Worm (Caenorhabditis elegans) whole organism, L1 larva: Measurements from ENCODE around the gene mex-6.

ENCODE experiments used
- C16A3.4 ChIP-seq: fragments of 150-350 bp; optimal IDR thresholded peaks from 2 replicates; lab custom pipeline; 2014; ENCODE audit warnings: missing biosample characterization, missing genetic modification characterization
- Y116A8C.19 ChIP-seq: sonication (generic microtip); optimal IDR thresholded peaks from 2 replicates; lab custom pipeline; 2016; ENCODE audit warnings: missing compliant biosample characterization, missing genetic modification characterization, borderline replicate concordance
- aha-1 ChIP-seq: fragments of 150-350 bp; optimal IDR thresholded peaks from 2 replicates; lab custom pipeline; 2014; ENCODE audit warnings: missing biosample characterization, missing genetic modification characterization
- aly-2 ChIP-seq: fragments of 150-350 bp; optimal IDR thresholded peaks from 2 replicates; lab custom pipeline; 2014; ENCODE audit warnings: missing biosample characterization, missing genetic modification characterization
- blmp-1 ChIP-seq: fragments of 150-350 bp; optimal IDR thresholded peaks from 2 replicates; lab custom pipeline; 2014; ENCODE audit warnings: missing biosample characterization, missing genetic modification characterization
- ceh-63 ChIP-seq: fragments of 200-800 bp; sonication (Bioruptor generic); optimal IDR thresholded peaks from 2 replicates; lab custom pipeline; 2018; ENCODE audit warnings: mild to moderate bottlenecking, missing genetic modification characterization, missing compliant biosample characterization
- ceh-8 ChIP-seq: fragments of 200-800 bp; sonication (Bioruptor generic); optimal IDR thresholded peaks from 2 replicates; lab custom pipeline; 2018; ENCODE audit warnings: mild to moderate bottlenecking, missing genetic modification characterization, moderate library complexity, missing compliant biosample characterization
- ceh-88 ChIP-seq: fragments of 200-800 bp; sonication (Bioruptor generic); IDR thresholded peaks from 2 replicates; pipeline ENCODE4 v1.3.6; 2022; ENCODE audit warnings: missing genetic modification characterization, missing compliant biosample characterization
- ceh-90 ChIP-seq: sonication (generic microtip); optimal IDR thresholded peaks from 2 replicates; lab custom pipeline; 2016; ENCODE audit warnings: missing genetic modification characterization, missing compliant biosample characterization
- dsc-1 ChIP-seq: sonication (generic microtip); optimal IDR thresholded peaks from 2 replicates; lab custom pipeline; 2016; ENCODE audit warnings: mild to moderate bottlenecking, missing genetic modification characterization, missing compliant biosample characterization
- efl-1 ChIP-seq, 4 experiments: fragments of 150-350 bp; optimal IDR thresholded peaks in 3 of 4; peaks in 1 of 4; 1 replicate in 1 of 4; 2 replicates in 3 of 4; lab custom pipeline; 2014; ENCODE audit warnings: missing biosample characterization in 2 of 4, missing genetic modification characterization in 2 of 4, missing genetic modification reagents in 2 of 4
- efl-3 ChIP-seq: fragments of 200-800 bp; sonication (Bioruptor generic); optimal IDR thresholded peaks from 2 replicates; lab custom pipeline; 2018; ENCODE audit warnings: mild to moderate bottlenecking, missing genetic modification characterization, missing compliant biosample characterization
- egl-13 ChIP-seq: sonication (generic microtip); optimal IDR thresholded peaks from 2 replicates; lab custom pipeline; 2016; ENCODE audit warnings: missing genotype, missing genetic modification reagents, missing genetic modification characterization, missing compliant biosample characterization
- elt-3 ChIP-seq, 6 experiments: fragments of 150-350 bp in 1 of 6; sonication (generic microtip); optimal IDR thresholded peaks; 2 replicates each; lab custom pipeline; 2017 to 2018; ENCODE audit warnings: missing biosample characterization in 6 of 6, missing genetic modification characterization in 6 of 6, inconsistent platforms in 1 of 6
- fkh-4 ChIP-seq: sonication (generic microtip); optimal IDR thresholded peaks from 2 replicates; lab custom pipeline; 2016; ENCODE audit warnings: missing compliant biosample characterization, missing genetic modification characterization, borderline replicate concordance
- fos-1 ChIP-seq: fragments of 150-350 bp; optimal IDR thresholded peaks from 2 replicates; lab custom pipeline; 2014; ENCODE audit warnings: missing biosample characterization, missing genetic modification characterization
- grh-1 ChIP-seq: fragments of 200-800 bp; sonication (Bioruptor generic); IDR thresholded peaks from 2 replicates; pipeline ENCODE4 v1.3.6; 2022; ENCODE audit warnings: missing genetic modification reagents, missing genetic modification characterization, missing compliant biosample characterization
- hlh-17 ChIP-seq: fragments of 200-800 bp; sonication (Bioruptor generic); optimal IDR thresholded peaks from 2 replicates; lab custom pipeline; 2018; ENCODE audit warnings: missing genetic modification characterization, mild to moderate bottlenecking, missing compliant biosample characterization, moderate library complexity, borderline replicate concordance
- hlh-4 ChIP-seq: sonication (generic microtip); optimal IDR thresholded peaks from 2 replicates; lab custom pipeline; 2016; ENCODE audit warnings: mild to moderate bottlenecking, missing genetic modification characterization, missing compliant biosample characterization
- jun-1 ChIP-seq: fragments of 150-350 bp; optimal IDR thresholded peaks from 2 replicates; lab custom pipeline; 2014; ENCODE audit warnings: missing biosample characterization, missing genetic modification reagents, missing genetic modification characterization
- lin-14 ChIP-seq: fragments of 200-800 bp; sonication (Bioruptor generic); optimal IDR thresholded peaks from 2 replicates; lab custom pipeline; 2018; ENCODE audit warnings: mild to moderate bottlenecking, missing genetic modification characterization, moderate library complexity, missing compliant biosample characterization
- lin-35 ChIP-seq, 2 experiments: fragments of 150-350 bp; optimal IDR thresholded peaks; 2 replicates each; lab custom pipeline; 2014; ENCODE audit warnings: missing biosample characterization in 2 of 2, missing genetic modification characterization in 2 of 2, missing genetic modification reagents in 2 of 2
- lir-3 ChIP-seq: sonication (generic microtip); optimal IDR thresholded peaks from 2 replicates; lab custom pipeline; 2016; ENCODE audit warnings: mild to moderate bottlenecking, missing genetic modification characterization, moderate library complexity, missing compliant biosample characterization; ENCODE audit not compliant: poor library complexity
- mdl-1 ChIP-seq, 2 experiments: fragments of 150-350 bp; optimal IDR thresholded peaks; 2 replicates each; lab custom pipeline; 2014 to 2017; ENCODE audit warnings: missing biosample characterization in 2 of 2, missing genetic modification characterization in 2 of 2, inconsistent platforms in 1 of 2
- mep-1 ChIP-seq: fragments of 150-350 bp; optimal IDR thresholded peaks from 2 replicates; lab custom pipeline; 2014; ENCODE audit warnings: missing biosample characterization, missing genetic modification characterization
- nhr-12 ChIP-seq: sonication (generic microtip); optimal IDR thresholded peaks from 2 replicates; lab custom pipeline; 2017; ENCODE audit warnings: missing biosample characterization, missing genetic modification characterization
- nhr-19 ChIP-seq: fragments of 200-800 bp; sonication (Bioruptor generic); conservative IDR thresholded peaks from 2 replicates; pipeline ENCODE4 v1.3.6; 2022; ENCODE audit warnings: missing genetic modification characterization, missing compliant biosample characterization
- nhr-20 ChIP-seq: sonication (generic microtip); optimal IDR thresholded peaks from 2 replicates; lab custom pipeline; 2016; ENCODE audit warnings: mild to moderate bottlenecking, missing genetic modification characterization, missing compliant biosample characterization
- nhr-47 ChIP-seq: sonication (generic microtip); optimal IDR thresholded peaks from 2 replicates; lab custom pipeline; 2016; ENCODE audit warnings: mild to moderate bottlenecking, missing genetic modification characterization, moderate library complexity, missing compliant biosample characterization
- nhr-76 ChIP-seq: sonication (generic microtip); optimal IDR thresholded peaks from 2 replicates; lab custom pipeline; 2017; ENCODE audit warnings: missing biosample characterization, missing genetic modification characterization
- nhr-77 ChIP-seq: fragments of 150-350 bp; optimal IDR thresholded peaks from 2 replicates; lab custom pipeline; 2014; ENCODE audit warnings: missing biosample characterization, missing genetic modification characterization
- nhr-85 ChIP-seq: sonication (generic microtip); peaks from one replicate; lab custom pipeline; 2016; ENCODE audit warnings: missing genetic modification characterization, inconsistent platforms, missing compliant biosample characterization
- pag-3 ChIP-seq: sonication (generic microtip); optimal IDR thresholded peaks from 2 replicates; lab custom pipeline; 2017; ENCODE audit warnings: missing genetic modification characterization, mild to moderate bottlenecking, missing compliant biosample characterization, antibody characterized with exemption, borderline replicate concordance; ENCODE audit not compliant: insufficient read depth
- snpc-4 ChIP-seq: fragments of 150-350 bp; optimal IDR thresholded peaks from 2 replicates; lab custom pipeline; 2014; ENCODE audit warnings: missing biosample characterization, missing genetic modification characterization
- snu-23 ChIP-seq: sonication (generic microtip); optimal IDR thresholded peaks from 2 replicates; lab custom pipeline; 2016; ENCODE audit warnings: missing genetic modification characterization, missing compliant biosample characterization
- sptf-1 ChIP-seq: fragments of 150-350 bp; optimal IDR thresholded peaks from 2 replicates; lab custom pipeline; 2014; ENCODE audit warnings: missing biosample characterization, missing genetic modification characterization
- sup-37 ChIP-seq: fragments of 200-800 bp; sonication (Bioruptor generic); optimal IDR thresholded peaks from 2 replicates; lab custom pipeline; 2018; ENCODE audit warnings: mild to moderate bottlenecking, missing genetic modification characterization, missing compliant biosample characterization
- unc-130 ChIP-seq: fragments of 150-350 bp; optimal IDR thresholded peaks from 2 replicates; lab custom pipeline; 2017; ENCODE audit warnings: missing biosample characterization, missing genetic modification characterization, inconsistent platforms
- unc-86 ChIP-seq: sonication (generic microtip); optimal IDR thresholded peaks from 2 replicates; lab custom pipeline; 2016; ENCODE audit warnings: missing genetic modification characterization, missing compliant biosample characterization
- vab-15 ChIP-seq: sonication (generic microtip); optimal IDR thresholded peaks from 2 replicates; lab custom pipeline; 2017; ENCODE audit warnings: missing genotype, mild to moderate bottlenecking, missing genetic modification characterization, missing compliant biosample characterization
- ztf-11 ChIP-seq, 2 experiments: sonication (generic microtip); optimal IDR thresholded peaks; 2 replicates each; lab custom pipeline; 2016 to 2017; ENCODE audit warnings: missing genetic modification characterization in 2 of 2, missing biosample characterization in 1 of 2, missing compliant biosample characterization in 1 of 2
- ztf-4 ChIP-seq: fragments of 150-350 bp; optimal IDR thresholded peaks from 2 replicates; lab custom pipeline; 2014; ENCODE audit warnings: missing biosample characterization, missing genetic modification characterization

The mex-6 gene

ce11 chrII:9553179-9553578 is 29.2 kb downstream of the mex-6 start, which contains the start of gene F35H8.1:
Gene F35H8.1 (minus strand): TSS chrII:9553279.
- no peak for TF ChIP-seq nhr-76 (tag; lab: Kevin White, UChicago)
- TF ChIP-seq unc-86 (tag; lab: Kevin White, UChicago) = no peak
- TF ChIP-seq sup-37 = no peak
- TF ChIP-seq ztf-4 = no peak
- TF ChIP-seq fos-1 = no peak
- no peak for TF ChIP-seq fkh-4
- TF ChIP-seq nhr-20 (tag; lab: Kevin White, UChicago) = no peak
- no peak for TF ChIP-seq nhr-12
- no peak for TF ChIP-seq hlh-4 (tag; lab: Kevin White, UChicago)
- TF ChIP-seq grh-1 (GFP tag; lab: Robert Waterston, UW) = no peak
- no peak for TF ChIP-seq nhr-19 (GFP tag; lab: Robert Waterston, UW)
- no peak for TF ChIP-seq mdl-1 (tag; optimal IDR thresholded peaks at IDR 0.05; lab: Kevin White, UChicago)
- no peak for TF ChIP-seq snu-23 (GFP tag; lab: Kevin White, UChicago)
- no peak for TF ChIP-seq C16A3.4 (tag; lab: Kevin White, UChicago)
- no peak for TF ChIP-seq vab-15

- no peak for TF ChIP-seq ztf-4
- peak in 1 of 2 experiments; percentile 25 for TF ChIP-seq lin-35 (GFP tag; optimal IDR thresholded peaks at IDR 0.05; lab: Kevin White, UChicago)
- TF ChIP-seq snu-23 (GFP tag; lab: Kevin White, UChicago) = no peak
- peak; percentile 49 for TF ChIP-seq unc-130
- TF ChIP-seq sptf-1 (tag; lab: Kevin White, UChicago) = no peak
- peak; percentile 79 for TF ChIP-seq blmp-1 (tag; lab: Kevin White, UChicago)
- TF ChIP-seq hlh-4 (tag; lab: Kevin White, UChicago) = no peak
- TF ChIP-seq efl-1 (optimal IDR thresholded peaks at IDR 0.05; lab: Kevin White, UChicago) = no peak
- no peak for TF ChIP-seq efl-1 (GFP tag; optimal IDR thresholded peaks at IDR 0.05 in 1 of 2; lab: Kevin White, UChicago)
- no peak for TF ChIP-seq hlh-17 (GFP tag; lab: Kevin White, UChicago)
- no peak for TF ChIP-seq mep-1
- peak; percentile 45 for TF ChIP-seq lin-14 (GFP tag; lab: Kevin White, UChicago)
- TF ChIP-seq snpc-4 = no peak
- peak in 1 of 6 experiments; percentile 29 for TF ChIP-seq elt-3 (tag; optimal IDR thresholded peaks at IDR 0.05; lab: Kevin White, UChicago)
- peak; percentile 9 for TF ChIP-seq nhr-20 (tag; lab: Kevin White, UChicago)
- TF ChIP-seq nhr-47 (tag; lab: Kevin White, UChicago) = no peak
- TF ChIP-seq pag-3 (tag; lab: Kevin White, UChicago) = no peak
- TF ChIP-seq nhr-85 (tag; lab: Kevin White, UChicago) = peak; percentile 77
- no peak for TF ChIP-seq ceh-63
- no peak for TF ChIP-seq aha-1 (tag; lab: Kevin White, UChicago)
- no peak for TF ChIP-seq ztf-11 (tag; optimal IDR thresholded peaks at IDR 0.05; lab: Kevin White, UChicago)
- TF ChIP-seq grh-1 (GFP tag; lab: Robert Waterston, UW) = peak; percentile 43; the same call in 1 of the 2 replicates
- no peak for TF ChIP-seq Y116A8C.19 (tag; lab: Kevin White, UChicago)
- no peak for TF ChIP-seq efl-3 (GFP tag; lab: Kevin White, UChicago)
- no peak for TF ChIP-seq nhr-77 (tag; lab: Kevin White, UChicago)
- TF ChIP-seq ceh-8 (GFP tag; lab: Kevin White, UChicago) = no peak
- no peak for TF ChIP-seq aly-2 (tag; lab: Kevin White, UChicago)
- TF ChIP-seq lir-3 (tag; lab: Kevin White, UChicago) = no peak
These were observed 31.1 kb downstream of the mex-6 start, which contains the start of gene F35H8.2 for ce11 chrII:9554925-9555553. Gene F35H8.2 (plus strand): TSS chrII:9555503.

- TF ChIP-seq dsc-1 (tag; lab: Kevin White, UChicago) = no peak
- no peak for TF ChIP-seq ceh-88
- no peak for TF ChIP-seq snpc-4
- TF ChIP-seq unc-86 (tag; lab: Kevin White, UChicago) = no peak
- TF ChIP-seq ceh-90 = no peak
- TF ChIP-seq egl-13 (tag; lab: Kevin White, UChicago) = no peak
- TF ChIP-seq jun-1 (tag; lab: Kevin White, UChicago) = no peak
- no peak for TF ChIP-seq nhr-85 (tag; lab: Kevin White, UChicago)
These were observed 32.6 kb downstream of the mex-6 start for ce11 chrII:9556582-9556981.
